Worm (Caenorhabditis elegans): ENCODE measurements around the gene srw-72.

DNA sequence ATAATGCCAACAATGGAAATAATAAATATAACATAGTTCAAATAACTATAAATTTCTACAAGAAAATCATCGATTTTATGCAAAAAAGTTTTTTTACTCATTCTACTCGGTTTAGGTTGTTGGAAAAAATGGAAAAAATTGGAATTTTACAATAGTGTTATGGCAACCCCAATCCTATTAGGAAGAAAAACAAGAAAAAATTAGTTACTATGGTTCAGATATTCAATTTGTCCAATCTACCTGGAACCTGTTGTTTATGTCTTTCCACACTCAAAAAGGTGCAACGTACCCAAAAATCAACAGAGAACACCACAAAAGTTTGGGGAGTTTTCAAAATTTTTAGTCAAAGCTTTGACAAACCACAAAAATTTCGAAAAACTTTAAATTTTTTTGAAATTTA is 36.8 kb upstream of the srw-72 start, which contains the start of gene T27C5.10:
- no peak for TF ChIP-seq unc-120 (tag; optimal IDR thresholded peaks at IDR 0.05; ENCODE audit: poor library complexity, severe bottlenecking)
- no peak for TF ChIP-seq unc-62 (GFP tag; optimal IDR thresholded peaks at IDR 0.05)
- TF ChIP-seq mab-5 (tag; optimal IDR thresholded peaks at IDR 0.05), result no peak
- no peak for TF ChIP-seq nhr-12 (tag; optimal IDR thresholded peaks at IDR 0.05)
- no peak for TF ChIP-seq lsy-2 (tag; optimal IDR thresholded peaks at IDR 0.05)
- TF ChIP-seq snpc-4 (tag; optimal IDR thresholded peaks at IDR 0.05), result no peak
- TF ChIP-seq flh-1 (GFP tag; optimal IDR thresholded peaks at IDR 0.05), result no peak
